Worm (Caenorhabditis elegans) whole organism, L1 larva: ENCODE data around the gene unc-49.

Source experiments
- C16A3.4 ChIP-seq: fragments of 150-350 bp; optimal IDR thresholded peaks from 2 replicates; lab custom pipeline; 2014; ENCODE audit warnings: missing biosample characterization, missing genetic modification characterization
- Y116A8C.19 ChIP-seq: sonication (generic microtip); optimal IDR thresholded peaks from 2 replicates; lab custom pipeline; 2016; ENCODE audit warnings: missing compliant biosample characterization, missing genetic modification characterization, borderline replicate concordance
- aha-1 ChIP-seq: fragments of 150-350 bp; optimal IDR thresholded peaks from 2 replicates; lab custom pipeline; 2014; ENCODE audit warnings: missing biosample characterization, missing genetic modification characterization
- alr-1 ChIP-seq: fragments of 200-800 bp; sonication (Bioruptor generic); optimal IDR thresholded peaks from 2 replicates; lab custom pipeline; 2018; ENCODE audit warnings: borderline replicate concordance, mild to moderate bottlenecking, missing genetic modification characterization, missing compliant biosample characterization
- aly-2 ChIP-seq: fragments of 150-350 bp; optimal IDR thresholded peaks from 2 replicates; lab custom pipeline; 2014; ENCODE audit warnings: missing biosample characterization, missing genetic modification characterization
- ama-1 ChIP-seq: fragments of 150-350 bp; optimal IDR thresholded peaks from 2 replicates; lab custom pipeline; 2014
- blmp-1 ChIP-seq: fragments of 150-350 bp; optimal IDR thresholded peaks from 2 replicates; lab custom pipeline; 2014; ENCODE audit warnings: missing biosample characterization, missing genetic modification characterization
- ces-1 ChIP-seq: fragments of 150-350 bp; optimal IDR thresholded peaks from 2 replicates; lab custom pipeline; 2014; ENCODE audit warnings: missing biosample characterization, missing genetic modification reagents, missing genetic modification characterization
- dpl-1 ChIP-seq, 3 experiments: fragments of 150-350 bp in 2 of 3; sonication (generic microtip) in 1 of 3; optimal IDR thresholded peaks; 2 replicates each; lab custom pipeline; 2014 to 2017; ENCODE audit warnings: missing biosample characterization in 3 of 3, missing genetic modification characterization in 3 of 3, missing genetic modification reagents in 3 of 3
- dsc-1 ChIP-seq: sonication (generic microtip); optimal IDR thresholded peaks from 2 replicates; lab custom pipeline; 2016; ENCODE audit warnings: mild to moderate bottlenecking, missing genetic modification characterization, missing compliant biosample characterization
- egl-27 ChIP-seq, 2 experiments: fragments of 150-350 bp in 1 of 2; sonication (generic microtip); optimal IDR thresholded peaks; 3 replicates each; lab custom pipeline; 2017 to 2018; ENCODE audit warnings: missing biosample characterization in 2 of 2, missing genetic modification characterization in 2 of 2, missing genetic modification reagents in 2 of 2
- elt-2 ChIP-seq: sonication (generic microtip); optimal IDR thresholded peaks from 2 replicates; lab custom pipeline; 2016; ENCODE audit warnings: missing genetic modification characterization, mild to moderate bottlenecking, inconsistent platforms, missing compliant biosample characterization, missing genetic modification reagents
- fkh-10 ChIP-seq: sonication (generic microtip); optimal IDR thresholded peaks from 2 replicates; lab custom pipeline; 2017; ENCODE audit warnings: missing biosample characterization, missing genetic modification reagents, missing genetic modification characterization
- fkh-4 ChIP-seq: sonication (generic microtip); optimal IDR thresholded peaks from 2 replicates; lab custom pipeline; 2016; ENCODE audit warnings: missing compliant biosample characterization, missing genetic modification characterization, borderline replicate concordance
- fos-1 ChIP-seq: fragments of 150-350 bp; optimal IDR thresholded peaks from 2 replicates; lab custom pipeline; 2014; ENCODE audit warnings: missing biosample characterization, missing genetic modification characterization
- hlh-4 ChIP-seq: sonication (generic microtip); optimal IDR thresholded peaks from 2 replicates; lab custom pipeline; 2016; ENCODE audit warnings: mild to moderate bottlenecking, missing genetic modification characterization, missing compliant biosample characterization
- hpl-2 ChIP-seq: fragments of 150-350 bp; optimal IDR thresholded peaks from 2 replicates; lab custom pipeline; 2014; ENCODE audit warnings: missing biosample characterization, missing genetic modification reagents, missing genetic modification characterization
- isw-1 ChIP-seq: fragments of 200-800 bp; sonication (Bioruptor generic); IDR thresholded peaks from 2 replicates; pipeline ENCODE4 v1.3.6; 2022; ENCODE audit warnings: missing genetic modification characterization, missing compliant biosample characterization
- lin-14 ChIP-seq: fragments of 200-800 bp; sonication (Bioruptor generic); optimal IDR thresholded peaks from 2 replicates; lab custom pipeline; 2018; ENCODE audit warnings: mild to moderate bottlenecking, missing genetic modification characterization, moderate library complexity, missing compliant biosample characterization
- lin-35 ChIP-seq, 2 experiments: fragments of 150-350 bp; optimal IDR thresholded peaks; 2 replicates each; lab custom pipeline; 2014; ENCODE audit warnings: missing biosample characterization in 2 of 2, missing genetic modification characterization in 2 of 2, missing genetic modification reagents in 2 of 2
- lsy-2 ChIP-seq, 2 experiments: fragments of 150-350 bp; optimal IDR thresholded peaks; 2 replicates each; lab custom pipeline; 2014; ENCODE audit warnings: missing biosample characterization in 2 of 2, missing genetic modification characterization in 2 of 2
- nhr-11 ChIP-seq: fragments of 150-350 bp; optimal IDR thresholded peaks from 2 replicates; lab custom pipeline; 2014; ENCODE audit warnings: missing biosample characterization, missing genetic modification characterization
- nhr-19 ChIP-seq: fragments of 200-800 bp; sonication (Bioruptor generic); conservative IDR thresholded peaks from 2 replicates; pipeline ENCODE4 v1.3.6; 2022; ENCODE audit warnings: missing genetic modification characterization, missing compliant biosample characterization
- nhr-20 ChIP-seq: sonication (generic microtip); optimal IDR thresholded peaks from 2 replicates; lab custom pipeline; 2016; ENCODE audit warnings: mild to moderate bottlenecking, missing genetic modification characterization, missing compliant biosample characterization
- nhr-71 ChIP-seq: sonication (generic microtip); optimal IDR thresholded peaks from 2 replicates; lab custom pipeline; 2016; ENCODE audit warnings: mild to moderate bottlenecking, missing genetic modification characterization, moderate library complexity, missing compliant biosample characterization
- nhr-76 ChIP-seq: sonication (generic microtip); optimal IDR thresholded peaks from 2 replicates; lab custom pipeline; 2017; ENCODE audit warnings: missing biosample characterization, missing genetic modification characterization
- nhr-84 ChIP-seq: sonication (generic microtip); optimal IDR thresholded peaks from 2 replicates; lab custom pipeline; 2017; ENCODE audit warnings: missing biosample characterization, missing genetic modification characterization
- nhr-85 ChIP-seq: sonication (generic microtip); peaks from one replicate; lab custom pipeline; 2016; ENCODE audit warnings: missing genetic modification characterization, inconsistent platforms, missing compliant biosample characterization
- nhr-90 ChIP-seq: sonication (generic microtip); optimal IDR thresholded peaks from 2 replicates; lab custom pipeline; 2016; ENCODE audit warnings: mild to moderate bottlenecking, missing genetic modification characterization, missing compliant biosample characterization; ENCODE audit not compliant: poor library complexity
- pag-3 ChIP-seq: sonication (generic microtip); optimal IDR thresholded peaks from 2 replicates; lab custom pipeline; 2017; ENCODE audit warnings: missing genetic modification characterization, mild to moderate bottlenecking, missing compliant biosample characterization, antibody characterized with exemption, borderline replicate concordance; ENCODE audit not compliant: insufficient read depth
- pax-3 ChIP-seq: fragments of 200-800 bp; sonication (Bioruptor generic); optimal IDR thresholded peaks from 2 replicates; lab custom pipeline; 2018; ENCODE audit warnings: mild to moderate bottlenecking, missing genetic modification characterization, moderate library complexity, missing compliant biosample characterization
- pqm-1 ChIP-seq: sonication (generic microtip); optimal IDR thresholded peaks from 3 replicates; lab custom pipeline; 2017; ENCODE audit warnings: missing biosample characterization, missing genetic modification characterization
- snpc-4 ChIP-seq: fragments of 150-350 bp; optimal IDR thresholded peaks from 2 replicates; lab custom pipeline; 2014; ENCODE audit warnings: missing biosample characterization, missing genetic modification characterization
- tbx-2 ChIP-seq: sonication (generic microtip); optimal IDR thresholded peaks from 2 replicates; lab custom pipeline; 2016; ENCODE audit warnings: missing genetic modification characterization, missing compliant biosample characterization
- tlp-1 ChIP-seq: fragments of 150-350 bp; optimal IDR thresholded peaks from 2 replicates; lab custom pipeline; 2014; ENCODE audit warnings: missing biosample characterization, missing genetic modification characterization
- vab-15 ChIP-seq: sonication (generic microtip); optimal IDR thresholded peaks from 2 replicates; lab custom pipeline; 2017; ENCODE audit warnings: missing genotype, mild to moderate bottlenecking, missing genetic modification characterization, missing compliant biosample characterization
- zip-4 ChIP-seq: fragments of 200-800 bp; sonication (Bioruptor generic); optimal IDR thresholded peaks from 2 replicates; lab custom pipeline; 2018; ENCODE audit warnings: mild to moderate bottlenecking, missing genetic modification characterization, moderate library complexity, missing compliant biosample characterization

unc-49 gene

ce11 chrIII:10534191-10534590, 13.6 kb downstream of the unc-49 start (continued):
- TF ChIP-seq ces-1 (no peak), dsc-1 (tag; lab: Kevin White, UChicago) (no peak), tbx-2 (tag; lab: Kevin White, UChicago) (no peak), nhr-20 (tag; lab: Kevin White, UChicago) (peak; percentile 55), zip-4 (GFP tag; lab: Kevin White, UChicago) (no peak), dpl-1 (GFP tag; optimal IDR thresholded peaks at IDR 0.05; lab: Kevin White, UChicago) (no peak), lin-35 (GFP tag; optimal IDR thresholded peaks at IDR 0.05; lab: Kevin White, UChicago) (peak in 1 of 2 experiments; percentile 59), egl-27 (tag; optimal IDR thresholded peaks at IDR 0.05; lab: Kevin White, UChicago) (no peak), lin-14 (GFP tag; lab: Kevin White, UChicago) (peak; percentile 70), nhr-71 (tag; lab: Kevin White, UChicago) (peak; percentile 58), Y116A8C.19 (tag; lab: Kevin White, UChicago) (no peak), pqm-1 (tag; lab: Kevin White, UChicago) (no peak), alr-1 (tag; lab: Kevin White, UChicago) (no peak)

DNA sequence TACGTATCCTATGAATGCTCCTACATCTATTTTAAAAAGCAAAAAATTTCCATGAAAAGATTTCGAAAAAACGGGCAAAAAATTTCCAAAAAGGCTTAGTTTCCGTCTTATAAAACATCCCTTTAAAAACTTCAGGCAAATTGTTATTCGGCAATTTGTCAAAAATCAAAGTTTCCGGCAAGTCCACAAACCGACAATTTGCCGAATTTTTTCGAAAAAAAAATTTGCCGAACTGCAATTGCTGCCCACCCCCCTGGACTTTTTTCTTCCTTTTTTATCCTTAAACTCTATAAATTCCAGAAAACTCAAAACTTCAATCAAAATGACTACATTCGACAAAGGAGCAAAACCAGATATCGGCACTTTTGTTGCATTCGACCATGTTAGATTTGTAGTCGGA, 14.7 kb downstream of the unc-49 start, which contains the start of gene hpd-1:
hpd-1 (plus strand) TSS at position 301 of the 400 bp plus-strand sequence.
- TF ChIP-seq lsy-2 (tag; optimal IDR thresholded peaks at IDR 0.05; lab: Kevin White, UChicago): no peak
- no peak for TF ChIP-seq nhr-85
- no peak for TF ChIP-seq snpc-4 (tag; lab: Kevin White, UChicago)
- TF ChIP-seq zip-4 (GFP tag; lab: Kevin White, UChicago): no peak

DNA sequence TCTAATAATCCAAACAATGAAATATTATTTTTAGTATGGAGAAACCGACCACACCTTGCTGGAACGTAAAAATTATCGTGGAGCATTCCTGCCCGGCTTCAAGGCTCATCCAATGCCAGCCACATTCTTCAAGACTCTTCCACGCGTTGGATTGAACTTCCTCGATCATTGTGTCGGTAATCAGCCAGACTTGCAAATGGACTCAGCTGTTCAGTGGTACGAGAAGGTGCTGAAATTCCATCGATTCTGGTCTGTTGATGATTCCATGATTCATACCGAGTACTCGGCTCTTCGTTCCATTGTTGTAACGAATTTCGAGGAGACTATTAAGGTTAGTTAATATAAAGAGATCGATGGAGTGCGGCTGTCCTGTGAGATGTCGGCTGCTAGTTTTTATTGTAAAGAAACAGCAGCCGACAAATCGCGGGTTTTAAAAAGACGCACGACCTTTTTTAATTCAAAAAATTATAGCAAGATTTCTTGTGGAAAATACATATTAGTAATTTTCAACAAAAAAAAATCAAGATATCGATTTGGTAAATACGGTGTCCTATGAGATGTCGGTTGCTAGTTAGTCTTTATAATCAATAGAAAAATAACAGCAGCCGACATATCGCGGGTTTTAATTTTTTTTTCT, 15.6 kb downstream of the unc-49 start:
- no peak for TF ChIP-seq hpl-2 (GFP tag; lab: Kevin White, UChicago)
- peak; percentile 15 for TF ChIP-seq nhr-85
- TF ChIP-seq nhr-90: peak; percentile 16
- TF ChIP-seq isw-1 (GFP tag; lab: Robert Waterston, UW): no peak
- TF ChIP-seq elt-2 (tag; lab: Kevin White, UChicago): no peak
- no peak for TF ChIP-seq tbx-2 (tag; lab: Kevin White, UChicago)

DNA sequence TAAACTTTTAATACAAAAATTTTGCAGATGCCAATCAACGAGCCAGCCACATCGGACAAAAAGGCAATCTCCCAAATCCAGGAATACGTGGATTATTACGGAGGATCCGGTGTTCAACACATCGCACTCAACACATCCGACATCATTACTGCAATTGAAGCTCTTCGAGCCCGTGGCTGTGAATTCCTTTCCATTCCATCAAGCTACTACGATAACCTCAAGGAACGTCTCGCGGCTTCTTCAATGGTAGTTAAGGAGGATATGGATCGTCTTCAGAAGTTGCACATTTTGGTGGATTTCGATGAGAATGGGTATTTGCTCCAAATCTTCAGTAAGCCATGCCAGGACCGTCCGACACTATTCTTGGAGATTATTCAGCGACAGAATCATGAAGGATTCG, 16.4 kb downstream of the unc-49 start:
- TF ChIP-seq nhr-84: no peak
- TF ChIP-seq lsy-2 (tag; optimal IDR thresholded peaks at IDR 0.05; lab: Kevin White, UChicago): no peak
- TF ChIP-seq tlp-1 (tag; lab: Kevin White, UChicago): no peak
- no peak for TF ChIP-seq aly-2 (tag; lab: Kevin White, UChicago)
- no peak for TF ChIP-seq fkh-10 (GFP tag; lab: Kevin White, UChicago)
- TF ChIP-seq pax-3 (tag; lab: Kevin White, UChicago): no peak
- TF ChIP-seq vab-15 (tag; lab: Kevin White, UChicago): no peak
- TF ChIP-seq ama-1 (lab: Kevin White, UChicago): no peak
- no peak for TF ChIP-seq aha-1
- no peak for TF ChIP-seq hlh-4 (tag; lab: Kevin White, UChicago)
- TF ChIP-seq fkh-4 (tag; lab: Kevin White, UChicago): no peak
- no peak for TF ChIP-seq lin-35 (GFP tag; optimal IDR thresholded peaks at IDR 0.05; lab: Kevin White, UChicago)
- no peak for TF ChIP-seq fos-1 (tag; lab: Kevin White, UChicago)
- no peak for TF ChIP-seq nhr-76 (tag; lab: Kevin White, UChicago)
- TF ChIP-seq nhr-11: no peak
- no peak for TF ChIP-seq blmp-1 (tag; lab: Kevin White, UChicago)
- TF ChIP-seq zip-4 (GFP tag; lab: Kevin White, UChicago): no peak
- no peak for TF ChIP-seq C16A3.4 (tag; lab: Kevin White, UChicago)
- no peak for TF ChIP-seq pag-3 (tag; lab: Kevin White, UChicago)
- TF ChIP-seq nhr-19 (GFP tag; lab: Robert Waterston, UW): no peak
